Fruit fly (Drosophila melanogaster): ENCODE measurements around the gene CG2258.

Gene CG2258

DNA sequence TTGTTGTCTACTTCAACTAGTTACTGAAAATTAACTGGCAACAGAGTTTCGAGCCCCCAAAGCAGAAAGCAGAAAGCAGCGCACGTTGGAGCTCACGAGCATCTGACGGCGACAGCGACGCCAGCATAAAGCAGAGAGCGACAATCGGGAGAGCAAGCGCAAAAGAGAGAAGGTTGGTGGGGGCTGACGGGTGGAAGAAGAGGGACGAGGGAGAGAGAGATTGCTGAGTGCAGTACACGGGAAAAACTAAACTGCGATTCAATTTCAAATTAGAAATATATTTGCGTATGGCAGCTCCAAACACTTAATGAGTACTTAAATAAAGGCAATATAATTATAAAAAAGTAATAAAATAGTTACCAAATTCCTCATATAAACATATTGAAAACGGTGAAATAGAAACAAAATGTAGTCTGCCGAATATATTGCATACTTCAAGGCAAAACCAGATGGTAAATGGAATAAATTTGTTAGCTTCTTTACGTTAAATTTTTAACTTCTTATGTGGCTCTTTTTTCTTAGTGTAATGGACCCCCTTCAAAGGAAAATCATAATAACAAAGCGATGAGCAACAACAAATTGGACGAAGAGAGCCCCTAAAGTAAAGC, 9.7 kb downstream of the CG2258 start (continued):
- peak; percentile 90 for TF ChIP-seq Vsx1 (GFP tag; optimal IDR thresholded peaks at IDR 0.05)
- TF ChIP-seq Ravus (GFP tag; IDR thresholded peaks at IDR 0.05), result peak; percentile 79
- TF ChIP-seq grn (GFP tag; optimal IDR thresholded peaks at IDR 0.05), result peak; percentile 52
- TF ChIP-seq Scr (GFP tag; IDR thresholded peaks at IDR 0.05; ENCODE audit: partially characterized antibody), result no peak
- peak; percentile 88 for TF ChIP-seq bab2 (GFP tag; optimal IDR thresholded peaks at IDR 0.05)
- peak; percentile 82 for TF ChIP-seq ssp (GFP tag; IDR thresholded peaks at IDR 0.05)
- TF ChIP-seq Asciz (GFP tag; optimal IDR thresholded peaks at IDR 0.05), result peak; percentile 94

DNA sequence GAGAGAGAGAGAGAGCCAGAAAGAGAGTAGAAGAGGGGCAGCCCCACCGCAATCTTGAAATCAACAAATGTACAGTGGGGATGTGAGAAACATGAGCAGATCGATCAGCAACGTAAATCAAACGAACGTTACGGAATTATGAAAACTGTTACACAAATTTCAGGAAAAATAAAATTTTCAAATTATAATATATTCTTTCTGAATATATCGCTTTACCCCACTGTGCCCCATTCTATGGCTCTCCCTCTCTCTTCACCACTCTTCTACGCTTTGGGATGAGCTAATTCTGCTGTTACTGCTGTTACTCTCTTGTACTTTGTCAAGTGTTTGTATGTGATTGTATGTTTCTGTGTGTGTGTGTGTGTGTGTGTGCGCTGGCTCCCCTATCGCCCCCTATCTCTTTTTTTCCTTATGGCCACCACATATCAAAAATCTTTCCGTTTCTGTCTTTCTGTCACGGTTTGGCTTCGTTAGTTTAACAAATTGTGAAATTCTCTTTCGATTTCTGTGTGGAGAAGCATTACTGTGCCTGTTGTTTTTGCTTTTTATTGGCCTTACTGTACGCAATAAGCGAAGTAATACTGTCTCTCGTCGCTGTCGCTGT, 10.8 kb downstream of the CG2258 start:
- TF ChIP-seq Lhr (GFP tag; optimal IDR thresholded peaks at IDR 0.05), result peak; percentile 78
- peak; percentile 96 for TF ChIP-seq CG30403 (GFP tag; optimal IDR thresholded peaks at IDR 0.05)
- TF ChIP-seq CkIIα-i1 (GFP tag; IDR thresholded peaks at IDR 0.05), result peak; percentile 96
- TF ChIP-seq lbe (GFP tag; optimal IDR thresholded peaks at IDR 0.05), result peak; percentile 90
- peak; percentile 99 for TF ChIP-seq sob (GFP tag; IDR thresholded peaks at IDR 0.05)
- TF ChIP-seq Dll (GFP tag; IDR thresholded peaks at IDR 0.05; ENCODE audit: partially characterized antibody), result peak; percentile 67; the same call in 3 of the 4 replicates
- TF ChIP-seq TFAM (GFP tag; optimal IDR thresholded peaks at IDR 0.05), result peak; percentile 67
- TF ChIP-seq da (GFP tag; optimal IDR thresholded peaks at IDR 0.05), result peak; percentile 58
- peak; percentile 93 for TF ChIP-seq CG31441 (GFP tag; IDR thresholded peaks at IDR 0.05)
- peak; percentile 99 for TF ChIP-seq vvl (GFP tag; IDR thresholded peaks at IDR 0.05)
- TF ChIP-seq CG12104 (GFP tag; optimal IDR thresholded peaks at IDR 0.05), result peak; percentile 94
- TF ChIP-seq dm (GFP tag; optimal IDR thresholded peaks at IDR 0.05), result peak; percentile 70
- peak; percentile 70 for TF ChIP-seq CG8290 (GFP tag; optimal IDR thresholded peaks at IDR 0.05)
- TF ChIP-seq CG8290 (tag; optimal IDR thresholded peaks at IDR 0.05), result peak; percentile 35 to 92
- peak; percentile 79 for TF ChIP-seq CG4328 (GFP tag; optimal IDR thresholded peaks at IDR 0.05)
- peak; percentile 87 for TF ChIP-seq E2f2 (GFP tag; IDR thresholded peaks at IDR 0.05)
- TF ChIP-seq CG3726 (GFP tag; IDR thresholded peaks at IDR 0.05), result peak; percentile 96
- TF ChIP-seq CG7963 (GFP tag; IDR thresholded peaks at IDR 0.05; ENCODE audit: partially characterized antibody), result no peak
- peak; percentile 84 for TF ChIP-seq kah (GFP tag; optimal IDR thresholded peaks at IDR 0.05)
- TF ChIP-seq nau (GFP tag; optimal IDR thresholded peaks at IDR 0.05), result peak; percentile 95
- no peak for TF ChIP-seq pita (GFP tag; optimal IDR thresholded peaks at IDR 0.05)
- peak; percentile 91 for TF ChIP-seq CG30431 (GFP tag; optimal IDR thresholded peaks at IDR 0.05)
- peak; percentile 91 for TF ChIP-seq jumu (GFP tag; optimal IDR thresholded peaks at IDR 0.05)
- peak; percentile 73 for TF ChIP-seq shn (GFP tag; optimal IDR thresholded peaks at IDR 0.05)
- TF ChIP-seq CG4282 (GFP tag; optimal IDR thresholded peaks at IDR 0.05), result peak; percentile 73
- peak; percentile 99 for TF ChIP-seq lab (GFP tag; optimal IDR thresholded peaks at IDR 0.05)
- peak; percentile 65 for TF ChIP-seq CG13287 (GFP tag; IDR thresholded peaks at IDR 0.05; ENCODE audit: partially characterized antibody)
- TF ChIP-seq CG13296 (GFP tag; optimal IDR thresholded peaks at IDR 0.05), result peak; percentile 97
- TF ChIP-seq NC2α (GFP tag; optimal IDR thresholded peaks at IDR 0.05), result peak; percentile 65
- TF ChIP-seq CrebB (tag; optimal IDR thresholded peaks at IDR 0.05), result peak; percentile 92
- peak; percentile 82 for TF ChIP-seq abd-A (tag; optimal IDR thresholded peaks at IDR 0.05)
- TF ChIP-seq CG14965 (GFP tag; optimal IDR thresholded peaks at IDR 0.05; ENCODE audit: borderline replicate concordance), result no peak
- TF ChIP-seq Ptx1 (GFP tag; IDR thresholded peaks at IDR 0.05), result peak; percentile 98
- peak; percentile 89 for TF ChIP-seq CG31388 (GFP tag; optimal IDR thresholded peaks at IDR 0.05)
- peak; percentile 83 for TF ChIP-seq CG17802 (tag; optimal IDR thresholded peaks at IDR 0.05)
- TF ChIP-seq Dad (GFP tag; optimal IDR thresholded peaks at IDR 0.05), result peak; percentile 91
- peak; percentile 97 for TF ChIP-seq CG4730 (GFP tag; IDR thresholded peaks at IDR 0.05)
- peak; percentile 87 for TF ChIP-seq bab2 (GFP tag; optimal IDR thresholded peaks at IDR 0.05)
- TF ChIP-seq CG7786 (GFP tag; optimal IDR thresholded peaks at IDR 0.05), result peak; percentile 85
- peak; percentile 92 for TF ChIP-seq ssp (GFP tag; IDR thresholded peaks at IDR 0.05)
- peak; percentile 96 for TF ChIP-seq HmgZ (tag; optimal IDR thresholded peaks at IDR 0.05)
- TF ChIP-seq repo (GFP tag; optimal IDR thresholded peaks at IDR 0.05), result peak; percentile 72
- peak; percentile 95 for TF ChIP-seq CG34376 (GFP tag; optimal IDR thresholded peaks at IDR 0.05)

Measured in whole organism, embryonic.